Worm (Caenorhabditis elegans) whole organism, late embryonic: Measurements from ENCODE around the gene aff-1.

Experiments
- ceh-30 ChIP-seq: fragments of 150-350 bp; optimal IDR thresholded peaks from 2 replicates; lab custom pipeline; 2014; ENCODE audit warnings: missing biosample characterization, missing genetic modification characterization
- dmd-4 ChIP-seq: sonication (generic microtip); optimal IDR thresholded peaks from 2 replicates; lab custom pipeline; 2016; ENCODE audit warnings: borderline replicate concordance, missing genetic modification characterization, missing compliant biosample characterization
- fax-1 ChIP-seq: sonication (generic microtip); optimal IDR thresholded peaks from 2 replicates; lab custom pipeline; 2016; ENCODE audit warnings: missing genotype, missing genetic modification characterization, missing compliant biosample characterization
- pag-3 ChIP-seq: sonication (generic microtip); optimal IDR thresholded peaks from 2 replicates; lab custom pipeline; 2016; ENCODE audit warnings: missing compliant biosample characterization, missing genetic modification characterization, borderline replicate concordance
- pha-4 ChIP-seq: fragments of 150-350 bp; optimal IDR thresholded peaks from 2 replicates; lab custom pipeline; 2018; ENCODE audit warnings: missing biosample characterization, missing genetic modification reagents, missing genetic modification characterization
- ref-2 ChIP-seq: sonication (generic microtip); optimal IDR thresholded peaks from 2 replicates; lab custom pipeline; 2016; ENCODE audit warnings: missing genetic modification characterization, missing compliant biosample characterization
- tbx-2 ChIP-seq: sonication (generic microtip); optimal IDR thresholded peaks from 2 replicates; lab custom pipeline; 2016; ENCODE audit warnings: missing genetic modification characterization, missing compliant biosample characterization
- unc-86 ChIP-seq: sonication (generic microtip); optimal IDR thresholded peaks from 2 replicates; lab custom pipeline; 2016; ENCODE audit warnings: missing genetic modification characterization, missing compliant biosample characterization

- TF ChIP-seq unc-86 (tag; lab: Kevin White, UChicago): no peak
- peak; percentile 46 for TF ChIP-seq tbx-2 (tag; lab: Kevin White, UChicago)
- no peak for TF ChIP-seq ceh-30 (tag; lab: Kevin White, UChicago)
- TF ChIP-seq ref-2 (tag; lab: Kevin White, UChicago): no peak
- TF ChIP-seq pha-4 (tag; lab: Kevin White, UChicago): no peak
- TF ChIP-seq dmd-4 (tag; lab: Kevin White, UChicago): no peak
- no peak for TF ChIP-seq pag-3 (tag; lab: Kevin White, UChicago)
- TF ChIP-seq fax-1 (tag; lab: Kevin White, UChicago): peak; percentile 28
Measured at ce11 chrII:6898017-6898779, 34.6 kb upstream of the aff-1 start, which contains the start of gene hrpl-1.
